Worm (Caenorhabditis elegans) whole organism, early embryonic: ENCODE measurements around the gene abl-1.

Source experiments
- ama-1 ChIP-seq: fragments of 150-350 bp; optimal IDR thresholded peaks from 2 replicates; lab custom pipeline; 2014
- ceh-13 ChIP-seq: fragments of 200-800 bp; sonication (Bioruptor generic); optimal IDR thresholded peaks from 2 replicates; lab custom pipeline; 2018; ENCODE audit warnings: mild to moderate bottlenecking, missing genetic modification characterization, missing compliant biosample characterization
- ceh-36 ChIP-seq: sonication (generic microtip); optimal IDR thresholded peaks from 2 replicates; lab custom pipeline; 2016; ENCODE audit warnings: missing genetic modification characterization, inconsistent platforms, missing compliant biosample characterization
- ets-7 ChIP-seq: sonication (generic microtip); optimal IDR thresholded peaks from 2 replicates; lab custom pipeline; 2016; ENCODE audit warnings: missing genotype, missing genetic modification characterization, missing compliant biosample characterization
- flt-1 ChIP-seq: fragments of 200-800 bp; sonication (Bioruptor generic); IDR thresholded peaks from 2 replicates; pipeline ENCODE4 v1.3.6; 2022; ENCODE audit warnings: missing genetic modification characterization, missing compliant biosample characterization
- hmbx-1 ChIP-seq: sonication (generic microtip); optimal IDR thresholded peaks from 2 replicates; lab custom pipeline; 2016; ENCODE audit warnings: mild to moderate bottlenecking, missing genetic modification characterization, missing compliant biosample characterization
- hmg-4 ChIP-seq: fragments of 200-800 bp; sonication (Bioruptor generic); optimal IDR thresholded peaks from 2 replicates; lab custom pipeline; 2018; ENCODE audit warnings: mild to moderate bottlenecking, missing genetic modification characterization, missing compliant biosample characterization
- hnd-1 ChIP-seq: sonication (generic microtip); optimal IDR thresholded peaks from 2 replicates; lab custom pipeline; 2016; ENCODE audit warnings: missing genetic modification characterization, missing compliant biosample characterization
- sea-1 ChIP-seq: fragments of 200-800 bp; sonication (Bioruptor generic); conservative IDR thresholded peaks from 2 replicates; pipeline ENCODE4 v1.3.6; 2022; ENCODE audit warnings: missing genetic modification characterization, missing compliant biosample characterization
- tbx-11 ChIP-seq: fragments of 200-800 bp; sonication (Bioruptor generic); IDR thresholded peaks from 2 replicates; pipeline ENCODE4 v1.3.6; 2022; ENCODE audit warnings: missing genetic modification characterization, missing compliant biosample characterization
- tra-4 ChIP-seq: sonication (generic microtip); optimal IDR thresholded peaks from 2 replicates; lab custom pipeline; 2017; ENCODE audit warnings: missing genetic modification characterization, missing compliant biosample characterization

DNA sequence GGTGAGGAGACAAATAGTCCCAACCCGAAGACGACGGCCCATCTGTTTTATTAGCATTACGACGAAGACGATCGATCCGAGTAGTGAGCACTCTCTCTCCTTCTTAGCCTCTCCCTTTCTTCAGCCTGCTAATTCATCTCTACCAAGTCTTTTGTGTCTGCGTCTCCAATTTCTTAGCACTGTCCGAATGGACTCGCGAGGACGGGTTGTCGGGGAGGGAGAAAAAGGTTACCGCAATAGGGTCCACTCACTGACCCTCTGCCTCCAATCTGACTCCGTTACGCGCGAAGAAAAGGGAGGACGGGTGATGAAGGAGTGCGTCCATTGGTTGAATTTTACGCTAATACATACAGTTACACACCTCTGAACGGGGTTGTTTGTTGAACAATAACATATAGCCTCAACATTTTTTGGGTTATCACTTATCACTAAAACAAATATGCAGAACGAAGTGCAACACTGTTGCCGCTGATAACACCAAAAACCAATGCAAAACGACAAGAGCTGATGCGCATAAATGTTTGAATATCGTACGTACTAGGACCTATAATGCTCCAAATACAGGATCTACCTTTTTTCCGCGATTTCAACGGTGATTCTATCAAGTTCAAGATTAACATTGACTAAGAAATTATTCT, 26.3 kb downstream of the abl-1 start:
- TF ChIP-seq flt-1 (GFP tag; lab: Robert Waterston, UW) (no peak), ama-1 (lab: Kevin White, UChicago) (no peak), hnd-1 (tag; lab: Kevin White, UChicago) (no peak), sea-1 (GFP tag; lab: Robert Waterston, UW) (no peak), tbx-11 (GFP tag; lab: Robert Waterston, UW) (no peak), tra-4 (no peak), hmg-4 (GFP tag; lab: Kevin White, UChicago) (peak; percentile 67), ceh-36 (tag; lab: Kevin White, UChicago) (no peak), ets-7 (tag; lab: Kevin White, UChicago) (no peak), hmbx-1 (tag; lab: Kevin White, UChicago) (no peak), ceh-13 (GFP tag; lab: Kevin White, UChicago) (no peak)
